Fruit fly (Drosophila melanogaster): ENCODE data around the gene Ctl2.

Ctl2 gene

dm6 chr3R:29087926-29088487 lies 35.2 kb upstream of the Ctl2 start:
- TF ChIP-seq CG13204 (GFP tag; optimal IDR thresholded peaks at IDR 0.05) (peak; percentile 67), CG4496 (GFP tag; IDR thresholded peaks at IDR 0.05) (peak; percentile 61; the same call in 2 of the 3 replicates), gl (tag; optimal IDR thresholded peaks at IDR 0.05) (peak; percentile 25), CG12605 (GFP tag; IDR thresholded peaks at IDR 0.05) (peak; percentile 44; the same call in 1 of the 2 replicates), CG8301 (tag; optimal IDR thresholded peaks at IDR 0.05) (no peak), D1 (tag; optimal IDR thresholded peaks at IDR 0.05) (no peak), CG17806 (tag; optimal IDR thresholded peaks at IDR 0.05) (peak; percentile 7), Ets98B (GFP tag; IDR thresholded peaks at IDR 0.05) (peak; percentile 26; the same call in 1 of the 2 replicates), Snoo (tag; optimal IDR thresholded peaks at IDR 0.05) (no peak), Pif1A (GFP tag; optimal IDR thresholded peaks at IDR 0.05) (peak; percentile 20), CG8159 (tag; optimal IDR thresholded peaks at IDR 0.05) (peak; percentile 13)

- TF ChIP-seq CG32121 (GFP tag; IDR thresholded peaks at IDR 0.05) (no peak), CG8301 (tag; optimal IDR thresholded peaks at IDR 0.05) (peak; percentile 61), Pif1B (GFP tag; optimal IDR thresholded peaks at IDR 0.05) (peak; percentile 52), CG17806 (tag; optimal IDR thresholded peaks at IDR 0.05) (peak; percentile 54), Ets98B (GFP tag; IDR thresholded peaks at IDR 0.05) (peak; percentile 24; the same call in 1 of the 2 replicates), CG34367 (tag; optimal IDR thresholded peaks at IDR 0.05) (peak; percentile 32), CG4496 (GFP tag; IDR thresholded peaks at IDR 0.05) (peak; percentile 55; the same call in 1 of the 3 replicates), CG9948 (tag; optimal IDR thresholded peaks at IDR 0.05) (peak; percentile 59), CG14655 (GFP tag; optimal IDR thresholded peaks at IDR 0.05) (peak; percentile 72), Snoo (tag; optimal IDR thresholded peaks at IDR 0.05) (peak; percentile 39), D1 (tag; optimal IDR thresholded peaks at IDR 0.05) (no peak), fd96Ca (GFP tag; IDR thresholded peaks at IDR 0.05) (no peak), CG12605 (GFP tag; IDR thresholded peaks at IDR 0.05) (no peak), CG13204 (GFP tag; optimal IDR thresholded peaks at IDR 0.05) (no peak), CG15710 (tag; optimal IDR thresholded peaks at IDR 0.05) (peak; percentile 34), CG8159 (tag; optimal IDR thresholded peaks at IDR 0.05) (peak; percentile 51), rn (GFP tag; IDR thresholded peaks at IDR 0.05) (no peak), CG10348 (GFP tag; IDR thresholded peaks at IDR 0.05) (no peak), gl (tag; optimal IDR thresholded peaks at IDR 0.05) (no peak), EcR (GFP tag; optimal IDR thresholded peaks at IDR 0.05) (no peak), Pif1A (GFP tag; optimal IDR thresholded peaks at IDR 0.05) (peak; percentile 52)
Measured at dm6 chr3R:29088938-29089661, 34.1 kb upstream of the Ctl2 start.

- TF ChIP-seq CG4496 (GFP tag; IDR thresholded peaks at IDR 0.05) (peak; percentile 60; the same call in 1 of the 3 replicates), CG14655 (GFP tag; optimal IDR thresholded peaks at IDR 0.05) (peak; percentile 57), CG32121 (GFP tag; IDR thresholded peaks at IDR 0.05) (peak; percentile 33; the same call in 1 of the 2 replicates), CG17806 (tag; optimal IDR thresholded peaks at IDR 0.05) (no peak), CG34367 (tag; optimal IDR thresholded peaks at IDR 0.05) (no peak), Pif1B (GFP tag; optimal IDR thresholded peaks at IDR 0.05) (no peak), Ets98B (GFP tag; IDR thresholded peaks at IDR 0.05) (no peak), CG8301 (tag; optimal IDR thresholded peaks at IDR 0.05) (peak; percentile 36)
Measured at dm6 chr3R:29089662-29090007, 33.5 kb upstream of the Ctl2 start.

dm6 chr3R:29091609-29092008 lies 31.6 kb upstream of the Ctl2 start:
- peak; percentile 58 for TF ChIP-seq CG34367 (tag; optimal IDR thresholded peaks at IDR 0.05)
- peak; percentile 61; the same call in 2 of the 3 replicates for TF ChIP-seq fd96Ca (GFP tag; IDR thresholded peaks at IDR 0.05)
- TF ChIP-seq CG13204 (GFP tag; optimal IDR thresholded peaks at IDR 0.05), result no peak
- no peak for TF ChIP-seq CG10348 (GFP tag; IDR thresholded peaks at IDR 0.05)
- peak; percentile 15 for TF ChIP-seq Pif1B (GFP tag; optimal IDR thresholded peaks at IDR 0.05)
- no peak for TF ChIP-seq D1 (tag; optimal IDR thresholded peaks at IDR 0.05)
- peak; percentile 77 for TF ChIP-seq CG9948 (tag; optimal IDR thresholded peaks at IDR 0.05)
- peak; percentile 59 for TF ChIP-seq Pif1A (GFP tag; optimal IDR thresholded peaks at IDR 0.05)
- no peak for TF ChIP-seq rn (GFP tag; IDR thresholded peaks at IDR 0.05)
- TF ChIP-seq CG8301 (tag; optimal IDR thresholded peaks at IDR 0.05), result peak; percentile 48
- TF ChIP-seq CG17806 (tag; optimal IDR thresholded peaks at IDR 0.05), result peak; percentile 76
- TF ChIP-seq CG8159 (tag; optimal IDR thresholded peaks at IDR 0.05), result peak; percentile 73
- TF ChIP-seq CG15710 (tag; optimal IDR thresholded peaks at IDR 0.05), result peak; percentile 58
- TF ChIP-seq Ets98B (GFP tag; IDR thresholded peaks at IDR 0.05), result peak; percentile 25; the same call in 1 of the 2 replicates
- no peak for TF ChIP-seq CG32121 (GFP tag; IDR thresholded peaks at IDR 0.05)
- TF ChIP-seq gl (tag; optimal IDR thresholded peaks at IDR 0.05), result no peak
- no peak for TF ChIP-seq EcR (GFP tag; optimal IDR thresholded peaks at IDR 0.05)
- peak; percentile 13 for TF ChIP-seq Snoo (tag; optimal IDR thresholded peaks at IDR 0.05)
- no peak; the same call in 2 of the 3 replicates for TF ChIP-seq CG4496 (GFP tag; IDR thresholded peaks at IDR 0.05)
- peak; percentile 60 for TF ChIP-seq CG14655 (GFP tag; optimal IDR thresholded peaks at IDR 0.05)
- TF ChIP-seq CG12605 (GFP tag; IDR thresholded peaks at IDR 0.05), result no peak

dm6 chr3R:29094152-29094551 lies 29.0 kb upstream of the Ctl2 start:
- peak; percentile 27 for TF ChIP-seq D1 (tag; optimal IDR thresholded peaks at IDR 0.05)
- no peak; the same call in 1 of the 2 replicates for TF ChIP-seq Ets98B (GFP tag; IDR thresholded peaks at IDR 0.05)
- peak; percentile 70 for TF ChIP-seq CG34367 (tag; optimal IDR thresholded peaks at IDR 0.05)
- TF ChIP-seq Pif1A (GFP tag; optimal IDR thresholded peaks at IDR 0.05), result peak; percentile 65
- TF ChIP-seq rn (GFP tag; IDR thresholded peaks at IDR 0.05), result no peak
- peak; percentile 88 for TF ChIP-seq CG14655 (GFP tag; optimal IDR thresholded peaks at IDR 0.05)
- TF ChIP-seq Pif1B (GFP tag; optimal IDR thresholded peaks at IDR 0.05), result peak; percentile 32
- TF ChIP-seq EcR (GFP tag; optimal IDR thresholded peaks at IDR 0.05), result no peak
- no peak for TF ChIP-seq CG10348 (GFP tag; IDR thresholded peaks at IDR 0.05)
- peak; percentile 81 for TF ChIP-seq CG9948 (tag; optimal IDR thresholded peaks at IDR 0.05)
- TF ChIP-seq CG8301 (tag; optimal IDR thresholded peaks at IDR 0.05), result peak; percentile 84
- peak; percentile 27; the same call in 1 of the 2 replicates for TF ChIP-seq CG32121 (GFP tag; IDR thresholded peaks at IDR 0.05)
- TF ChIP-seq CG8159 (tag; optimal IDR thresholded peaks at IDR 0.05), result peak; percentile 78
- TF ChIP-seq gl (tag; optimal IDR thresholded peaks at IDR 0.05), result peak; percentile 57
- peak; percentile 81 for TF ChIP-seq CG17806 (tag; optimal IDR thresholded peaks at IDR 0.05)
- peak; percentile 17 for TF ChIP-seq CG13204 (GFP tag; optimal IDR thresholded peaks at IDR 0.05)
- TF ChIP-seq Snoo (tag; optimal IDR thresholded peaks at IDR 0.05), result peak; percentile 8
- TF ChIP-seq CG12605 (GFP tag; IDR thresholded peaks at IDR 0.05), result peak; percentile 48; the same call in 1 of the 2 replicates
- peak; percentile 79 for TF ChIP-seq fd96Ca (GFP tag; IDR thresholded peaks at IDR 0.05)
- peak; percentile 62; the same call in 1 of the 3 replicates for TF ChIP-seq CG4496 (GFP tag; IDR thresholded peaks at IDR 0.05)
- peak; percentile 66 for TF ChIP-seq CG15710 (tag; optimal IDR thresholded peaks at IDR 0.05)
